Worm (Caenorhabditis elegans) whole organism, L1 larva: ENCODE measurements around the gene R08C7.1.

Experiments
- dsc-1 ChIP-seq: sonication (generic microtip); optimal IDR thresholded peaks from 2 replicates; lab custom pipeline; 2016; ENCODE audit warnings: mild to moderate bottlenecking, missing genetic modification characterization, missing compliant biosample characterization
- ets-5 ChIP-seq: fragments of 200-800 bp; sonication (Bioruptor generic); IDR thresholded peaks from 2 replicates; pipeline ENCODE4 v1.3.6; 2022; ENCODE audit warnings: missing genetic modification characterization, missing compliant biosample characterization
- grh-1 ChIP-seq: fragments of 200-800 bp; sonication (Bioruptor generic); IDR thresholded peaks from 2 replicates; pipeline ENCODE4 v1.3.6; 2022; ENCODE audit warnings: missing genetic modification reagents, missing genetic modification characterization, missing compliant biosample characterization
- hpl-2 ChIP-seq: fragments of 150-350 bp; optimal IDR thresholded peaks from 2 replicates; lab custom pipeline; 2014; ENCODE audit warnings: missing biosample characterization, missing genetic modification reagents, missing genetic modification characterization
- nhr-237 ChIP-seq: fragments of 150-350 bp; optimal IDR thresholded peaks from 2 replicates; lab custom pipeline; 2014; ENCODE audit warnings: missing biosample characterization, missing genetic modification characterization
- nhr-76 ChIP-seq: sonication (generic microtip); optimal IDR thresholded peaks from 2 replicates; lab custom pipeline; 2017; ENCODE audit warnings: missing biosample characterization, missing genetic modification characterization
- nhr-85 ChIP-seq: sonication (generic microtip); peaks from one replicate; lab custom pipeline; 2016; ENCODE audit warnings: missing genetic modification characterization, inconsistent platforms, missing compliant biosample characterization

DNA sequence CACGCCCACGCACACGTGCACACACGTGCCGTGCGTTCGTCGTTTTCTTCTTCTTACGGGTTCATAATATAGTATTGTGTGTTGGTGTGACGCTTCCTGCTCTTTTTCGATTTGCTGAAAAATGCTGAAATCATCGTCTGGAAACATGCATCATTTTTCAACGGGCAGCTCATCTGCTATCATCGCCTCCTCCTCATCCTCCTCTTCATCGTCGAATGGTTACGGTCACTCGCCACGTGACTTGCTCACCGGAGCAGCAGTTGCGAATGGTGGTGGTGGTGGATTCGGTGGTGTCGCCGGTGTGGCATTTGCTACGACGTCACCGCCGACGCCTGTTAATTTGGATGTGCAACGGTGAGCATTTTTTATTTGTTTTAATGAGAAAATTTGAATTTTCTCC lies 43.0 kb upstream of the R08C7.1 start:
- TF ChIP-seq nhr-76 (tag; lab: Kevin White, UChicago) (no peak), dsc-1 (tag; lab: Kevin White, UChicago) (no peak), nhr-85 (tag; lab: Kevin White, UChicago) (no peak), hpl-2 (GFP tag; lab: Kevin White, UChicago) (no peak), nhr-237 (tag; lab: Kevin White, UChicago) (no peak), grh-1 (no peak; the same call in 1 of the 2 replicates), ets-5 (GFP tag; lab: Robert Waterston, UW) (no peak)
